Fruit fly (Drosophila melanogaster): ENCODE measurements around the gene Vm26Ac.

Vm26Ac gene

dm6 chr2L:5944305-5945282 lies 13.8 kb downstream of the Vm26Ac start:
- TF ChIP-seq CTCF (optimal IDR thresholded peaks at IDR 0.05), result no peak

dm6 chr2L:5943229-5944078 lies 15.0 kb downstream of the Vm26Ac start, which contains the start of the genes Sfp26Ad and Gpdh1:
TSS of gene Sfp26Ad (minus strand) at chr2L:5943304.
TSS of gene Gpdh1 (plus strand) at chr2L:5943643.
- TF ChIP-seq CG8478 (optimal IDR thresholded peaks at IDR 0.05) (no peak), CTCF (optimal IDR thresholded peaks at IDR 0.05) (no peak)

- TF ChIP-seq CTCF (optimal IDR thresholded peaks at IDR 0.05) (no peak), CG8478 (optimal IDR thresholded peaks at IDR 0.05) (no peak)
These were observed 31.1 kb downstream of the Vm26Ac start for dm6 chr2L:5927363-5927762.

- TF ChIP-seq CG8478 (optimal IDR thresholded peaks at IDR 0.05) (no peak), CTCF (optimal IDR thresholded peaks at IDR 0.05) (no peak)
These were observed 32.8 kb downstream of the Vm26Ac start, which contains the start of gene dsf for dm6 chr2L:5925637-5926036. TSS of gene dsf (plus strand) at chr2L:5925937.

- TF ChIP-seq CG8478 (optimal IDR thresholded peaks at IDR 0.05), result no peak
- no peak for TF ChIP-seq CTCF (optimal IDR thresholded peaks at IDR 0.05)
These were observed 33.3 kb downstream of the Vm26Ac start for dm6 chr2L:5925164-5925563.

- no peak for TF ChIP-seq CTCF (optimal IDR thresholded peaks at IDR 0.05)
- no peak for TF ChIP-seq CG8478 (optimal IDR thresholded peaks at IDR 0.05)
These were observed 34.8 kb downstream of the Vm26Ac start, which contains the start of gene CG9016 for dm6 chr2L:5923603-5924138. TSS of gene CG9016 (minus strand) at chr2L:5923653.

- TF ChIP-seq CG8478 (optimal IDR thresholded peaks at IDR 0.05) (no peak), CTCF (optimal IDR thresholded peaks at IDR 0.05) (no peak)
These were observed 48.2 kb downstream of the Vm26Ac start, which contains the start of gene CG14000 for dm6 chr2L:5910189-5910588. TSS of gene CG14000 (minus strand) at chr2L:5910289.
